Worm (Caenorhabditis elegans) whole organism, young adult: Measurements from ENCODE around the gene F15A4.2.

Experiments
- F37B4.10 ChIP-seq: fragments of 200-800 bp; sonication (Bioruptor generic); IDR thresholded peaks from 2 replicates; pipeline ENCODE4 v1.3.6; 2022; ENCODE audit warnings: missing genetic modification characterization, missing compliant biosample characterization
- aptf-2 ChIP-seq: fragments of 200-800 bp; sonication (Bioruptor generic); conservative IDR thresholded peaks from 2 replicates; pipeline ENCODE4 v1.3.6; 2022; ENCODE audit warnings: missing genetic modification reagents, missing genetic modification characterization, missing compliant biosample characterization
- ceh-40 ChIP-seq: fragments of 200-800 bp; sonication (Bioruptor generic); IDR thresholded peaks from 2 replicates; pipeline ENCODE4 v1.3.6; 2022; ENCODE audit warnings: missing genetic modification characterization, missing compliant biosample characterization
- ceh-91 ChIP-seq: fragments of 200-800 bp; sonication (Bioruptor generic); IDR thresholded peaks from 2 replicates; pipeline ENCODE4 v1.3.6; 2022; ENCODE audit warnings: missing genetic modification reagents, missing genetic modification characterization, missing compliant biosample characterization
- efl-1 ChIP-seq: fragments of 150-350 bp; optimal IDR thresholded peaks from 2 replicates; lab custom pipeline; 2014; ENCODE audit warnings: missing biosample characterization, missing genetic modification reagents, missing genetic modification characterization
- mcd-1 ChIP-seq: fragments of 200-800 bp; sonication (Bioruptor generic); IDR thresholded peaks from 2 replicates; pipeline ENCODE4 v1.3.6; 2022; ENCODE audit warnings: missing genetic modification reagents, missing genetic modification characterization, missing compliant biosample characterization
- nfya-1 ChIP-seq: sonication (generic microtip); optimal IDR thresholded peaks from 2 replicates; lab custom pipeline; 2017; ENCODE audit warnings: antibody characterized with exemption, missing compliant biosample characterization, missing genetic modification characterization, borderline replicate concordance; ENCODE audit not compliant: insufficient read depth
- nhr-179 ChIP-seq: sonication (generic microtip); optimal IDR thresholded peaks from 2 replicates; lab custom pipeline; 2016; ENCODE audit warnings: mild to moderate bottlenecking, missing genetic modification characterization, missing compliant biosample characterization
- rec-8 ChIP-seq, 2 experiments: sonication (generic microtip); optimal IDR thresholded peaks; 2 replicates each; lab custom pipeline; 2016; ENCODE audit warnings: mild to moderate bottlenecking in 2 of 2, missing genetic modification characterization in 2 of 2, missing genetic modification reagents in 2 of 2, missing genotype in 2 of 2, missing biosample characterization in 1 of 2, missing compliant biosample characterization in 1 of 2, moderate library complexity in 1 of 2
- snpc-3.4 ChIP-seq: sonication (generic microtip); optimal IDR thresholded peaks from 2 replicates; lab custom pipeline; 2017; ENCODE audit warnings: missing genetic modification characterization, mild to moderate bottlenecking, missing compliant biosample characterization, antibody characterized with exemption, moderate library complexity, missing genotype, missing genetic modification reagents
- snpc-4 ChIP-seq, 5 experiments: fragments of 150-350 bp in 1 of 5; sonication (generic microtip) in 4 of 5; optimal IDR thresholded peaks; 2 replicates each; lab custom pipeline; 2014 to 2018; ENCODE audit warnings: missing genetic modification characterization in 5 of 5, missing biosample characterization in 3 of 5, antibody characterized with exemption in 2 of 5, mild to moderate bottlenecking in 2 of 5, missing compliant biosample characterization in 2 of 5, missing genotype in 2 of 5, moderate library complexity in 2 of 5, missing genetic modification reagents in 1 of 5
- somi-1 ChIP-seq: fragments of 200-800 bp; sonication (Bioruptor generic); optimal IDR thresholded peaks from 2 replicates; lab custom pipeline; 2018; ENCODE audit warnings: mild to moderate bottlenecking, missing genetic modification characterization, missing compliant biosample characterization
- tlf-1 ChIP-seq: fragments of 200-800 bp; sonication (Bioruptor generic); optimal IDR thresholded peaks from 2 replicates; lab custom pipeline; 2018; ENCODE audit warnings: mild to moderate bottlenecking, missing genetic modification characterization, missing compliant biosample characterization
- unc-130 ChIP-seq: sonication (generic microtip); optimal IDR thresholded peaks from 2 replicates; lab custom pipeline; 2016; ENCODE audit warnings: missing genetic modification reagents, missing genetic modification characterization, missing compliant biosample characterization

ce11 chrII:12507038-12507437 lies 44.7 kb downstream of the F15A4.2 start, which contains the start of gene srh-68:
- TF ChIP-seq mcd-1 (GFP tag; lab: Robert Waterston, UW) (no peak), nhr-179 (tag; lab: Kevin White, UChicago) (no peak), ceh-91 (GFP tag; lab: Robert Waterston, UW) (no peak), efl-1 (no peak), F37B4.10 (no peak), somi-1 (GFP tag; lab: Kevin White, UChicago) (no peak), snpc-4 (GFP tag; optimal IDR thresholded peaks at IDR 0.05; lab: Kevin White, UChicago) (no peak), snpc-4 (tag; optimal IDR thresholded peaks at IDR 0.05; lab: Kevin White, UChicago) (no peak), unc-130 (GFP tag; lab: Kevin White, UChicago) (no peak), aptf-2 (GFP tag; lab: Robert Waterston, UW) (no peak), ceh-40 (no peak), snpc-3.4 (tag; lab: Kevin White, UChicago) (no peak), rec-8 (tag; optimal IDR thresholded peaks at IDR 0.05; lab: Kevin White, UChicago) (no peak), nfya-1 (tag; lab: Kevin White, UChicago) (no peak), tlf-1 (GFP tag; lab: Kevin White, UChicago) (no peak)
